Worm (Caenorhabditis elegans): ENCODE data around the gene svop-1.
A peak's percentile ranks its signal among the peaks of the same experiment; 100 is the strongest.

svop-1 gene

DNA sequence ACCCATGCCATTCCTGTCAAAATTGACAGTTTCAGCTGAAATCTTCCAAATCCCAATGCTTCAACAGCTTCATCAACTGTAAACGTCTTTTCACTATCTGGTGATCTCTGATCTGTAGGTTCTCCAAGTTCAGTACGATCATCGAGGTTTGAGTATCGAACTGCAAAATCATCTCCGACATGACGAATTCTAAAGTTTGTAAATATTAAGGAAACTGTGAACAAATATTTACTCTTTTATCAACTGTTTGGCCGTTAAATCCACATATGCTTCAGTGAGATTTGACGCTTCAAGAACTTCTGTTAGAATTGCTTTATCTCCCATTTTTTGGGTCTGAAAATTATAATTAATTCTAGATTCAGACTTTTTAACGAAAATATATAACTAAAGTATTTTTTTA lies at the start of gene svop-1:
Gene svop-1, minus strand, starts transcription at position 339 of the 400 bp plus-strand sequence.
- TF ChIP-seq F13H6.1 (tag; optimal IDR thresholded peaks at IDR 0.05) (no peak), fkh-10 (GFP tag; optimal IDR thresholded peaks at IDR 0.05) (no peak)

- TF ChIP-seq pqm-1 (tag; optimal IDR thresholded peaks at IDR 0.05) (no peak), dve-1 (tag; optimal IDR thresholded peaks at IDR 0.05) (no peak), ceh-14 (tag; optimal IDR thresholded peaks at IDR 0.05) (no peak), pat-9 (tag; optimal IDR thresholded peaks at IDR 0.05) (no peak), ref-2 (tag; optimal IDR thresholded peaks at IDR 0.05) (no peak), unc-3 (GFP tag; conservative IDR thresholded peaks at IDR 0.05) (no peak), unc-3 (tag; optimal IDR thresholded peaks at IDR 0.05) (no peak), unc-42 (tag; optimal IDR thresholded peaks at IDR 0.05) (no peak), pha-4 (tag; optimal IDR thresholded peaks at IDR 0.05) (no peak), T23F11.4 (GFP tag; optimal IDR thresholded peaks at IDR 0.05) (no peak), K02D7.2 (tag; optimal IDR thresholded peaks at IDR 0.05) (no peak), hlh-30 (tag; optimal IDR thresholded peaks at IDR 0.05; ENCODE audit: insufficient read depth) (no peak), hlh-6 (tag; optimal IDR thresholded peaks at IDR 0.05) (no peak), lin-11 (tag; optimal IDR thresholded peaks at IDR 0.05) (no peak), C38D4.7 (GFP tag; optimal IDR thresholded peaks at IDR 0.05) (no peak), hlh-8 (tag; optimal IDR thresholded peaks at IDR 0.05) (no peak), ceh-34 (tag; optimal IDR thresholded peaks at IDR 0.05) (no peak), Y22D7AL.16 (tag; optimal IDR thresholded peaks at IDR 0.05) (no peak), ceh-19 (GFP tag; optimal IDR thresholded peaks at IDR 0.05) (no peak), ceh-48 (tag; optimal IDR thresholded peaks at IDR 0.05) (no peak)
Measured at ce11 chrIII:8934378-8934777, 49.1 kb upstream of the svop-1 start.

- TF ChIP-seq ceh-19 (GFP tag; optimal IDR thresholded peaks at IDR 0.05) (no peak), ceh-24 (tag; optimal IDR thresholded peaks at IDR 0.05) (no peak), zip-5 (tag; optimal IDR thresholded peaks at IDR 0.05) (no peak), che-1 (tag; optimal IDR thresholded peaks at IDR 0.05) (no peak), nfya-1 (tag; optimal IDR thresholded peaks at IDR 0.05) (no peak), pqm-1 (tag; optimal IDR thresholded peaks at IDR 0.05) (no peak)
Measured at ce11 chrIII:8933696-8934095, 48.4 kb upstream of the svop-1 start.

DNA sequence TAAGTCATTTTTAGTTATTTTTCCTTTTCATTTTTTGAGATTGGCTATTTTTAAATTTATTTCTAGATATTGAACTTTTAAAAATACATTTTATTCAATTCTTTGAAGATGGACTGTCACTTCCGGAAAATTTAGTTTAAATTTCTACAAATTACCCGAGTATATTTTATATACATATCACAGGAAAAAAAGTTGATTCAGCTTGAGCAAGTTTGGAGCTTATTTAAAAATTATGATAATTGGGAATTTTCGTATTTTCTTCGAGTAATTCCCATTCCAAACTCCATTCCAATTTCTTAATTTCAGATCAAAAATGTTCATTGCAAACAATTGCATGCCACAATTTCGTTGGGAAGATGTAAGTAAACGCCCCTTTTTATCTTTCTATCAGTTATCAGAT lies 44.4 kb upstream of the svop-1 start, which contains the start of gene arrd-15:
Gene arrd-15, plus strand, starts transcription at position 301 of the 400 bp plus-strand sequence.
- no peak for TF ChIP-seq ceh-48 (tag; optimal IDR thresholded peaks at IDR 0.05)
- TF ChIP-seq ceh-34 (tag; optimal IDR thresholded peaks at IDR 0.05), result peak; percentile 26

DNA sequence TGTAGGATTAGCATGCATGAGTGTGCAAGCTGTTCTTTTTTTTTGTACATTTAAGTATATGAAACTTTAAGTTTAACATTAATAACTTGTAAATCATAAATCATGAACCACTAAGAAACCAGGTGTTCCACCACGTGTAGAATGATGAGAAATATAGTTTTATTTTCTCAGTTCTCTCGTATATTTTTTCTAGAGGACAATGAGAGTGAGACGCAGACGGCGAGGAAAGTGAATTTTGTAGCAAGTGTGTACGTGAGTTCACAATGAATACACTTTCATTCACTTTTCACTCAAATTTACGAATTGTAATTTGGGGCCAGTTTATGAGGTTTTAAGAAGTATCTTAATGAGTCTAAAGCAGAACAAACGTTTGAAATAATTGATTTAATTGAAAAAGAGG lies 41.2 kb upstream of the svop-1 start:
- TF ChIP-seq unc-55 (GFP tag; optimal IDR thresholded peaks at IDR 0.05) (peak; percentile 36), C08G9.2 (tag; optimal IDR thresholded peaks at IDR 0.05) (no peak), ceh-31 (tag; optimal IDR thresholded peaks at IDR 0.05) (no peak), madf-2 (tag; optimal IDR thresholded peaks at IDR 0.05) (no peak), ama-1 (optimal IDR thresholded peaks at IDR 0.05) (no peak), che-1 (tag; optimal IDR thresholded peaks at IDR 0.05) (no peak)

- TF ChIP-seq ceh-6 (GFP tag; optimal IDR thresholded peaks at IDR 0.05), result no peak
- TF ChIP-seq nhr-232 (tag; optimal IDR thresholded peaks at IDR 0.05), result no peak
Measured at ce11 chrIII:8925539-8925938, 40.3 kb upstream of the svop-1 start.
